Fruit fly (Drosophila melanogaster): ENCODE data around the gene CG7778.

CG7778 gene

dm6 chr2L:8371354-8371937, 25.0 kb downstream of the CG7778 start (continued):
- TF ChIP-seq wek (GFP tag; optimal IDR thresholded peaks at IDR 0.05) = no peak
- TF ChIP-seq CG14710 (tag; optimal IDR thresholded peaks at IDR 0.05) = no peak
- TF ChIP-seq dpn (GFP tag; optimal IDR thresholded peaks at IDR 0.05) = peak in 1 of 2 experiments; percentile 24
- TF ChIP-seq CG4360 (GFP tag; IDR thresholded peaks at IDR 0.05) = no peak
- TF ChIP-seq fu2 (GFP tag; optimal IDR thresholded peaks at IDR 0.05) = no peak
- TF ChIP-seq sd (tag; optimal IDR thresholded peaks at IDR 0.05) = no peak
- no peak for TF ChIP-seq slbo (GFP tag; IDR thresholded peaks at IDR 0.05)
- TF ChIP-seq CG4282 (GFP tag; optimal IDR thresholded peaks at IDR 0.05) = no peak
- TF ChIP-seq crol (GFP tag; IDR thresholded peaks at IDR 0.05) = no peak
- TF ChIP-seq Rfx (GFP tag; IDR thresholded peaks at IDR 0.05) = no peak
- no peak for TF ChIP-seq CG1529 (GFP tag; optimal IDR thresholded peaks at IDR 0.05)
- no peak for TF ChIP-seq trh (GFP tag; optimal IDR thresholded peaks at IDR 0.05)
- TF ChIP-seq CG8388 (GFP tag; optimal IDR thresholded peaks at IDR 0.05) = peak; percentile 4
- TF ChIP-seq bigmax (GFP tag; optimal IDR thresholded peaks at IDR 0.05) = no peak
- no peak for TF ChIP-seq CG12769 (tag; optimal IDR thresholded peaks at IDR 0.05)
- TF ChIP-seq Xrp1 (GFP tag; IDR thresholded peaks at IDR 0.05) = no peak
- no peak for TF ChIP-seq odd (GFP tag; optimal IDR thresholded peaks at IDR 0.05)
- TF ChIP-seq CG10462 (GFP tag; optimal IDR thresholded peaks at IDR 0.05) = no peak
- no peak for TF ChIP-seq Sry-δ (GFP tag; optimal IDR thresholded peaks at IDR 0.05)
- no peak for TF ChIP-seq HLH3B (GFP tag; IDR thresholded peaks at IDR 0.05)
- no peak for TF ChIP-seq Asciz (GFP tag; optimal IDR thresholded peaks at IDR 0.05)
- TF ChIP-seq Ets65A (GFP tag) = no peak
- no peak for TF ChIP-seq E2f1 (GFP tag; IDR thresholded peaks at IDR 0.05)
- no peak for TF ChIP-seq CG10274 (GFP tag; optimal IDR thresholded peaks at IDR 0.05)
- no peak for TF ChIP-seq pum (GFP tag; optimal IDR thresholded peaks at IDR 0.05)
- no peak for TF ChIP-seq Fer3 (tag; optimal IDR thresholded peaks at IDR 0.05)
- TF ChIP-seq eyg (GFP tag; optimal IDR thresholded peaks at IDR 0.05) = no peak
- no peak for TF ChIP-seq CG11456 (GFP tag; IDR thresholded peaks at IDR 0.05)
- TF ChIP-seq Myb (GFP tag; optimal IDR thresholded peaks at IDR 0.05) = no peak
- TF ChIP-seq toy (GFP tag; IDR thresholded peaks at IDR 0.05) = no peak
- no peak for TF ChIP-seq CG34376 (GFP tag; optimal IDR thresholded peaks at IDR 0.05)
- no peak for TF ChIP-seq NC2α (GFP tag; optimal IDR thresholded peaks at IDR 0.05)
- peak; percentile 50; the same call in 1 of the 2 replicates for TF ChIP-seq CG31441 (GFP tag; IDR thresholded peaks at IDR 0.05)
- TF ChIP-seq CG1602 (GFP tag; optimal IDR thresholded peaks at IDR 0.05) = no peak
- no peak for TF ChIP-seq bbx (GFP tag; IDR thresholded peaks at IDR 0.05; ENCODE audit: partially characterized antibody)
- no peak for TF ChIP-seq Optix (GFP tag; IDR thresholded peaks at IDR 0.05)
- TF ChIP-seq CG10979 (tag; optimal IDR thresholded peaks at IDR 0.05) = no peak
- no peak for TF ChIP-seq D19A (tag; optimal IDR thresholded peaks at IDR 0.05)
- no peak for TF ChIP-seq CG8944 (GFP tag; optimal IDR thresholded peaks at IDR 0.05)
- no peak for TF ChIP-seq Dfd (GFP tag; optimal IDR thresholded peaks at IDR 0.05)
- no peak for TF ChIP-seq ATbp (GFP tag; optimal IDR thresholded peaks at IDR 0.05)
- TF ChIP-seq inv (GFP tag; IDR thresholded peaks at IDR 0.05; ENCODE audit: partially characterized antibody) = no peak
- no peak for TF ChIP-seq ro (GFP tag; IDR thresholded peaks at IDR 0.05)
- TF ChIP-seq jumu (GFP tag; optimal IDR thresholded peaks at IDR 0.05) = no peak
- no peak for TF ChIP-seq Dek (tag; optimal IDR thresholded peaks at IDR 0.05)
- TF ChIP-seq pan (optimal IDR thresholded peaks at IDR 0.05) = no peak
- no peak for TF ChIP-seq pan (GFP tag; optimal IDR thresholded peaks at IDR 0.05 in 1 of 2, IDR thresholded peaks at IDR 0.05 in 1 of 2)
- no peak for TF ChIP-seq CG4328 (GFP tag; optimal IDR thresholded peaks at IDR 0.05)
- TF ChIP-seq Lpt (GFP tag; optimal IDR thresholded peaks at IDR 0.05) = no peak
- no peak for TF ChIP-seq CG31224 (GFP tag; IDR thresholded peaks at IDR 0.05)
- TF ChIP-seq CG2199 (GFP tag; IDR thresholded peaks at IDR 0.05) = no peak
- no peak for TF ChIP-seq stc (GFP tag; IDR thresholded peaks at IDR 0.05)
- TF ChIP-seq nerfin-1 (tag; optimal IDR thresholded peaks at IDR 0.05) = peak; percentile 0

All from whole organism, embryonic.